Fruit fly (Drosophila melanogaster) whole organism, adult: ENCODE data around the gene CG18170.

Experiments used
- CG11617 ChIP-seq: fragments of 200-800 bp; sonication (Bioruptor generic); optimal IDR thresholded peaks from 2 replicates; lab custom pipeline; 2017; ENCODE audit warnings: mild to moderate bottlenecking, missing biosample characterization, missing genetic modification reagents, missing genetic modification characterization
- CG12768 ChIP-seq: fragments of 200-800 bp; sonication (Bioruptor generic); optimal IDR thresholded peaks from 2 replicates; lab custom pipeline; 2017; ENCODE audit warnings: missing biosample characterization, missing genetic modification characterization, mild to moderate bottlenecking, moderate library complexity, missing genetic modification reagents
- CG14711 ChIP-seq: fragments of 200-800 bp; sonication (Bioruptor generic); optimal IDR thresholded peaks from 2 replicates; lab custom pipeline; 2018; ENCODE audit warnings: missing biosample characterization, mild to moderate bottlenecking, missing genetic modification characterization, moderate library complexity
- CG1620 ChIP-seq: fragments of 200-800 bp; sonication (Bioruptor generic); optimal IDR thresholded peaks from 2 replicates; lab custom pipeline; 2016; ENCODE audit warnings: missing biosample characterization, missing genetic modification characterization
- CG33017 ChIP-seq: fragments of 200-800 bp; sonication (Bioruptor generic); optimal IDR thresholded peaks from 2 replicates; lab custom pipeline; 2018; ENCODE audit warnings: missing biosample characterization, mild to moderate bottlenecking, missing genetic modification characterization, moderate library complexity
- CG5204 ChIP-seq: fragments of 200-800 bp; sonication (Bioruptor generic); optimal IDR thresholded peaks from 2 replicates; lab custom pipeline; 2016; ENCODE audit warnings: missing biosample characterization, missing genetic modification characterization
- CG7045 ChIP-seq: fragments of 200-800 bp; sonication (Bioruptor generic); optimal IDR thresholded peaks from 2 replicates; lab custom pipeline; 2017; ENCODE audit warnings: missing biosample characterization, mild to moderate bottlenecking, missing genetic modification characterization
- CG7101 ChIP-seq: fragments of 200-800 bp; sonication (Bioruptor generic); optimal IDR thresholded peaks from 2 replicates; lab custom pipeline; 2018; ENCODE audit warnings: missing biosample characterization, mild to moderate bottlenecking, missing genetic modification characterization, moderate library complexity
- Clk ChIP-seq: fragments of 200-800 bp; sonication (Bioruptor generic); optimal IDR thresholded peaks from 2 replicates; lab custom pipeline; 2017; ENCODE audit warnings: missing biosample characterization, missing genetic modification characterization
- Crg-1 ChIP-seq: fragments of 200-800 bp; sonication (Bioruptor generic); optimal IDR thresholded peaks from 2 replicates; lab custom pipeline; 2016; ENCODE audit warnings: missing biosample characterization, missing genetic modification characterization
- Hr96 ChIP-seq: fragments of 200-800 bp; sonication (Bioruptor generic); optimal IDR thresholded peaks from 2 replicates; lab custom pipeline; 2016; ENCODE audit warnings: missing biosample characterization, missing genetic modification characterization
- Mnt ChIP-seq: fragments of 200-800 bp; sonication (Bioruptor generic); optimal IDR thresholded peaks from 2 replicates; lab custom pipeline; 2016; ENCODE audit warnings: missing biosample characterization, mild to moderate bottlenecking, missing genetic modification characterization
- bab1 ChIP-seq: fragments of 200-800 bp; sonication (Bioruptor generic); optimal IDR thresholded peaks from 3 replicates; lab custom pipeline; 2019; ENCODE audit warnings: missing biosample characterization, mild to moderate bottlenecking, missing genetic modification characterization, moderate library complexity
- cic ChIP-seq: fragments of 200-800 bp; sonication (Bioruptor generic); optimal IDR thresholded peaks from 2 replicates; lab custom pipeline; 2017; ENCODE audit warnings: missing biosample characterization, mild to moderate bottlenecking, missing genetic modification characterization, moderate library complexity
- cnc ChIP-seq, 2 experiments: fragments of >200 bp; optimal IDR thresholded peaks; 2 replicates each; lab custom pipeline; 2017
- kay ChIP-seq: fragments of 200-800 bp; sonication (Bioruptor generic); peaks from one replicate; lab custom pipeline; 2016; ENCODE audit warnings: missing biosample characterization, missing genetic modification characterization, borderline replicate concordance
- ovo ChIP-seq: fragments of 200-800 bp; sonication (Bioruptor generic); optimal IDR thresholded peaks from 2 replicates; lab custom pipeline; 2016; ENCODE audit warnings: missing biosample characterization, missing genetic modification characterization
- pad ChIP-seq: fragments of 200-800 bp; sonication (Bioruptor generic); optimal IDR thresholded peaks from 3 replicates; lab custom pipeline; 2017; ENCODE audit warnings: missing biosample characterization, missing genetic modification characterization, mild to moderate bottlenecking, moderate library complexity, missing genetic modification reagents
- tj ChIP-seq: fragments of 200-800 bp; sonication (Bioruptor generic); optimal IDR thresholded peaks from 3 replicates; lab custom pipeline; 2017; ENCODE audit warnings: missing biosample characterization, mild to moderate bottlenecking, missing genetic modification characterization, moderate library complexity
- toe ChIP-seq: fragments of 200-800 bp; sonication (Bioruptor generic); optimal IDR thresholded peaks from 2 replicates; lab custom pipeline; 2016; ENCODE audit warnings: missing biosample characterization, missing genetic modification characterization

Gene CG18170

dm6 chr3L:1636886-1637285 lies 34.1 kb downstream of the CG18170 start:
- TF ChIP-seq Clk (GFP tag; lab: Kevin White, UChicago): no peak
- no peak for TF ChIP-seq CG5204 (GFP tag; lab: Kevin White, UChicago)
- TF ChIP-seq tj (GFP tag; lab: Kevin White, UChicago): no peak
- TF ChIP-seq CG11617: no peak
- TF ChIP-seq cnc (optimal IDR thresholded peaks at IDR 0.05; lab: Kevin White, UChicago): no peak
- no peak for TF ChIP-seq CG7101 (tag; lab: Kevin White, UChicago)
- no peak for TF ChIP-seq cic (GFP tag; lab: Kevin White, UChicago)
- TF ChIP-seq ovo (GFP tag; lab: Kevin White, UChicago): no peak
- no peak for TF ChIP-seq Mnt (GFP tag; lab: Kevin White, UChicago)
- TF ChIP-seq kay: no peak
- no peak for TF ChIP-seq CG14711 (tag; lab: Kevin White, UChicago)
- TF ChIP-seq Hr96: no peak
- TF ChIP-seq toe (GFP tag; lab: Kevin White, UChicago): no peak
- no peak for TF ChIP-seq CG12768 (GFP tag; lab: Kevin White, UChicago)

dm6 chr3L:1637652-1638051 lies 34.9 kb downstream of the CG18170 start, which contains the start of gene nSyb:
Gene nSyb (minus strand): TSS chr3L:1637752.
- TF ChIP-seq CG11617: no peak
- TF ChIP-seq CG12768 (GFP tag; lab: Kevin White, UChicago): no peak
- no peak for TF ChIP-seq bab1 (GFP tag; lab: Kevin White, UChicago)
- no peak for TF ChIP-seq CG14711 (tag; lab: Kevin White, UChicago)
- no peak for TF ChIP-seq Hr96
- TF ChIP-seq CG33017: no peak
- TF ChIP-seq kay: no peak
- TF ChIP-seq toe (GFP tag; lab: Kevin White, UChicago): no peak

- TF ChIP-seq CG14711 (tag; lab: Kevin White, UChicago) (peak; percentile 73), CG7045 (GFP tag; lab: Kevin White, UChicago) (peak; percentile 75), CG11617 (peak; percentile 65), cic (GFP tag; lab: Kevin White, UChicago) (no peak), tj (GFP tag; lab: Kevin White, UChicago) (peak; percentile 50), bab1 (GFP tag; lab: Kevin White, UChicago) (peak; percentile 56), kay (no peak), CG12768 (GFP tag; lab: Kevin White, UChicago) (peak; percentile 69), Hr96 (peak; percentile 84), CG1620 (GFP tag; lab: Kevin White, UChicago) (peak; percentile 83), cnc (optimal IDR thresholded peaks at IDR 0.05; lab: Kevin White, UChicago) (no peak), CG33017 (peak; percentile 65), pad (peak; percentile 68), Mnt (GFP tag; lab: Kevin White, UChicago) (peak; percentile 59), CG7101 (tag; lab: Kevin White, UChicago) (peak; percentile 78), Crg-1 (GFP tag; lab: Kevin White, UChicago) (peak; percentile 65), Clk (GFP tag; lab: Kevin White, UChicago) (peak; percentile 68), toe (GFP tag; lab: Kevin White, UChicago) (peak; percentile 90), CG5204 (GFP tag; lab: Kevin White, UChicago) (no peak), ovo (GFP tag; lab: Kevin White, UChicago) (peak; percentile 58)
Observed at dm6 chr3L:1639185-1639812, 36.5 kb downstream of the CG18170 start, which contains the start of the genes Mettl2 and Bgb. Gene Mettl2 (minus strand): TSS chr3L:1639235. Gene Bgb (plus strand): TSS chr3L:1639711.

DNA sequence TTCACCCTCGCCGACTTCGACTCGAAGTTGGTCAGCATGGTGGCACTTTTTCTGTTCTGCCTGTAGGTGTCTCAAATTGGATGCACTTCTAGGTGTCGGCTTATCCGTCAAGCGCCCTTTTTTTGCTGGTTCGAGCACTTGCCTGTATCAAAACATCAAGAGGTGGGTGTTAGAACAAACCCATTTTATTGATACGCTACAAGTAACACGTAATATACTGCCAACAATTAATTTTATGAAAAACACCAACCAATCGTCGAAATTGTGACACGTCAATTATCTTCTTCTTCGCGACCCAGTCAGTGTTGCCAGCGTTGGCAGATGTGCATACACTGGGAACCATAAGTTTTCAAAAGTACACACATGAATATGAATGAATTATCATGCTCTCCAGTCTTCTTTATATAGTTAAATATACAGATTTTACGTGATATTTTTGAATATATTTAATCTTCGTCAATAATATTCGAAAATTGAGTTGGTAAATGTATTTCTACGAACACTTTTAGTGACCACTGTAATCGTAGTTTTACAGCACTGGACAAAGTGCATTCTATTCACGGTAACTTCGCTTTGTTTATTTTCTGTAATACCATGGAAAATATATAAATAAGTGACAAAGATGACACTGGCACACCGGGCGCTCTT lies 42.3 kb downstream of the CG18170 start, which contains the start of the genes alphaCOP and CG13919:
Gene alphaCOP (minus strand): TSS at position 280 of the 648 bp plus-strand sequence.
Gene CG13919 (plus strand): TSS at position 548 of the 648 bp plus-strand sequence.
- TF ChIP-seq Hr96 (peak; percentile 93), CG7045 (GFP tag; lab: Kevin White, UChicago) (peak; percentile 96), CG1620 (GFP tag; lab: Kevin White, UChicago) (peak; percentile 95), ovo (GFP tag; lab: Kevin White, UChicago) (peak; percentile 84), pad (peak; percentile 86), Crg-1 (GFP tag; lab: Kevin White, UChicago) (peak; percentile 97), toe (GFP tag; lab: Kevin White, UChicago) (peak; percentile 97), CG14711 (tag; lab: Kevin White, UChicago) (peak; percentile 96), cnc (optimal IDR thresholded peaks at IDR 0.05; lab: Kevin White, UChicago) (no peak), cic (GFP tag; lab: Kevin White, UChicago) (peak; percentile 74), bab1 (GFP tag; lab: Kevin White, UChicago) (peak; percentile 98), CG11617 (peak; percentile 94), CG12768 (GFP tag; lab: Kevin White, UChicago) (peak; percentile 96), CG33017 (peak; percentile 97), kay (no peak), Mnt (GFP tag; lab: Kevin White, UChicago) (peak; percentile 91), Clk (GFP tag; lab: Kevin White, UChicago) (peak; percentile 91), CG7101 (tag; lab: Kevin White, UChicago) (peak; percentile 97), CG5204 (GFP tag; lab: Kevin White, UChicago) (peak; percentile 95), tj (GFP tag; lab: Kevin White, UChicago) (peak; percentile 76)

DNA sequence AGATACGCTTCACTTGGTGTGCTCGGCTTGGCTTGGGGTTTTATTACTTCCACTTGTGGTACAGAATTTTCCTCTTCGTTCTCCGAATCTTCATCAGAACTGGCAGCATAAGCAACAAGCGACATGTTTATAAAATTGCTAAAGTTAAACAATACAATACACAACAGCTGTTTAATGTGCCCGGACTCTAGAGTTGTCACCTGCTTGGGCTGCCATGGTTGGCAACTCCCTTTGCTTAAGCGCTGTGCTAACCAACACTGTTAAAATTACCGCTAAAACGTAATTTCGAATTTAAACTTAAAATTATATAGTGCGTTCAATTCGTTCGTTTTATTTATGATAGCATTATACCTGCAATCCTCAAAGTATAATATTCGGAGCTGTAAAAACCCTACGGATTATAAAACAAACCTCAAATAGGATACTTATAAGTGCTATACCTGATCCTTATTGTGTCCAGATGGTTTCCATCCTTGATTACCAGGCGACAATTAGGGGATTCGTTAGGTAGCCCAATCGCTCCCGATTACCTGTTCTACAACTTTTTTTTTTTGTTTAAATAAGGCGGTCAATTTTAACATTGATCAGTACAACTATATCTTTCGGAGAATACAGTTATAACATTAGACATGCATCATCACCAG lies 44.6 kb downstream of the CG18170 start, which contains the start of the genes CG17249 and Bro:
Gene CG17249 (minus strand): TSS at position 189 of the 644 bp plus-strand sequence.
Gene Bro (plus strand): TSS at position 594 of the 644 bp plus-strand sequence.
- TF ChIP-seq kay (no peak), CG1620 (GFP tag; lab: Kevin White, UChicago) (peak; percentile 76), Clk (GFP tag; lab: Kevin White, UChicago) (peak; percentile 3), bab1 (GFP tag; lab: Kevin White, UChicago) (peak; percentile 32), CG7045 (GFP tag; lab: Kevin White, UChicago) (no peak), Mnt (GFP tag; lab: Kevin White, UChicago) (peak; percentile 28), toe (GFP tag; lab: Kevin White, UChicago) (peak; percentile 26), tj (GFP tag; lab: Kevin White, UChicago) (no peak), CG7101 (tag; lab: Kevin White, UChicago) (peak; percentile 57), cic (GFP tag; lab: Kevin White, UChicago) (peak; percentile 19), pad (peak; percentile 38), ovo (GFP tag; lab: Kevin White, UChicago) (peak; percentile 34), CG14711 (tag; lab: Kevin White, UChicago) (peak; percentile 99), Crg-1 (GFP tag; lab: Kevin White, UChicago) (peak; percentile 69)
